Fruit fly (Drosophila melanogaster): ENCODE data around the gene CG33189.
A peak's percentile ranks its signal among the peaks of the same experiment; 100 is the strongest.

CG33189 gene

dm6 chr3R:8808518-8808921, 27.9 kb upstream of the CG33189 start (continued):
- TF ChIP-seq ss (GFP tag; optimal IDR thresholded peaks at IDR 0.05) (peak; percentile 13 to 65), CG6163 (GFP tag; IDR thresholded peaks at IDR 0.05) (no peak), CG15336 (GFP tag; IDR thresholded peaks at IDR 0.05) (peak; percentile 31; the same call in 1 of the 2 replicates), eg (GFP tag; IDR thresholded peaks at IDR 0.05) (no peak), CG3032 (tag; optimal IDR thresholded peaks at IDR 0.05) (peak; percentile 66), CG4318 (GFP tag; optimal IDR thresholded peaks at IDR 0.05) (no peak), fkh (GFP tag; optimal IDR thresholded peaks at IDR 0.05) (peak; percentile 18), CG34406 (GFP tag; optimal IDR thresholded peaks at IDR 0.05) (peak; percentile 57), CG8632 (GFP tag; optimal IDR thresholded peaks at IDR 0.05) (peak; percentile 62), Sox14 (GFP tag; optimal IDR thresholded peaks at IDR 0.05) (peak; percentile 45), spab (GFP tag; optimal IDR thresholded peaks at IDR 0.05) (no peak), CG7368 (GFP tag; optimal IDR thresholded peaks at IDR 0.05) (peak; percentile 28), CG9139 (GFP tag; optimal IDR thresholded peaks at IDR 0.05) (no peak), acj6 (GFP tag; optimal IDR thresholded peaks at IDR 0.05) (peak; percentile 59), Eip93F (GFP tag; optimal IDR thresholded peaks at IDR 0.05) (no peak), Sox15 (GFP tag; optimal IDR thresholded peaks at IDR 0.05) (peak; percentile 40), Hr39 (GFP tag; optimal IDR thresholded peaks at IDR 0.05) (peak; percentile 54), CG1621 (tag; optimal IDR thresholded peaks at IDR 0.05) (peak; percentile 36), CG8119 (GFP tag; IDR thresholded peaks at IDR 0.05) (no peak), CG10669 (GFP tag; optimal IDR thresholded peaks at IDR 0.05) (peak; percentile 67), salr (GFP tag; optimal IDR thresholded peaks at IDR 0.05) (peak in 1 of 2 experiments; percentile 41), CG11762 (GFP tag; optimal IDR thresholded peaks at IDR 0.05; ENCODE audit: insufficient read depth) (no peak), lz (GFP tag; optimal IDR thresholded peaks at IDR 0.05) (peak; percentile 61), net (GFP tag; optimal IDR thresholded peaks at IDR 0.05) (peak; percentile 28)

- TF ChIP-seq Eip75B (GFP tag; optimal IDR thresholded peaks at IDR 0.05) (no peak), CG11762 (GFP tag; optimal IDR thresholded peaks at IDR 0.05; ENCODE audit: insufficient read depth) (no peak), spab (GFP tag; optimal IDR thresholded peaks at IDR 0.05) (no peak), CG3919 (GFP tag; optimal IDR thresholded peaks at IDR 0.05) (no peak), CG6854 (GFP tag; optimal IDR thresholded peaks at IDR 0.05) (peak; percentile 12), Met (GFP tag; optimal IDR thresholded peaks at IDR 0.05) (no peak), fd85E (GFP tag; optimal IDR thresholded peaks at IDR 0.05) (no peak), cyc (GFP tag; optimal IDR thresholded peaks at IDR 0.05) (no peak), CG10631 (GFP tag; optimal IDR thresholded peaks at IDR 0.05) (no peak), Eip93F (GFP tag; optimal IDR thresholded peaks at IDR 0.05) (no peak), CG9139 (GFP tag; optimal IDR thresholded peaks at IDR 0.05) (no peak), CG4318 (GFP tag; optimal IDR thresholded peaks at IDR 0.05) (no peak), CG1621 (tag; optimal IDR thresholded peaks at IDR 0.05) (no peak), svp (GFP tag) (peak; percentile 4), Ets96B (tag; optimal IDR thresholded peaks at IDR 0.05) (no peak), CG11902 (GFP tag; optimal IDR thresholded peaks at IDR 0.05) (no peak), fd59A (GFP tag; optimal IDR thresholded peaks at IDR 0.05) (no peak), CG31627 (GFP tag; optimal IDR thresholded peaks at IDR 0.05) (no peak), Hr39 (GFP tag; optimal IDR thresholded peaks at IDR 0.05) (no peak), CG6276 (GFP tag; optimal IDR thresholded peaks at IDR 0.05) (no peak), Smox (GFP tag; optimal IDR thresholded peaks at IDR 0.05) (no peak), dac (GFP tag; optimal IDR thresholded peaks at IDR 0.05) (no peak), Eip78C (GFP tag) (peak; percentile 77), CG8119 (GFP tag; IDR thresholded peaks at IDR 0.05) (no peak), ss (GFP tag; optimal IDR thresholded peaks at IDR 0.05) (peak in 1 of 2 experiments; percentile 9), CG8319 (GFP tag; optimal IDR thresholded peaks at IDR 0.05) (no peak), acj6 (GFP tag; optimal IDR thresholded peaks at IDR 0.05) (no peak), CG6163 (GFP tag; IDR thresholded peaks at IDR 0.05) (peak; percentile 12; the same call in 1 of the 3 replicates), OdsH (GFP tag; optimal IDR thresholded peaks at IDR 0.05) (no peak), achi (GFP tag; optimal IDR thresholded peaks at IDR 0.05) (no peak), pdm3 (GFP tag; optimal IDR thresholded peaks at IDR 0.05) (no peak), Lpt (GFP tag; optimal IDR thresholded peaks at IDR 0.05) (no peak), Sox14 (GFP tag; optimal IDR thresholded peaks at IDR 0.05) (no peak), CG15336 (GFP tag; IDR thresholded peaks at IDR 0.05) (no peak), fkh (GFP tag; optimal IDR thresholded peaks at IDR 0.05) (peak; percentile 6), Sox102F (GFP tag; optimal IDR thresholded peaks at IDR 0.05) (no peak), Ets21C (GFP tag; optimal IDR thresholded peaks at IDR 0.05) (no peak), Gug (GFP tag; IDR thresholded peaks at IDR 0.05) (no peak)
Measured at dm6 chr3R:8807831-8808517, 27.4 kb upstream of the CG33189 start.

Measured in whole organism, prepupa.